Worm (Caenorhabditis elegans): ENCODE results near the gene ZK105.3.

Gene ZK105.3

ce11 chrV:7705316-7705715 is 8.4 kb downstream of the ZK105.3 start, which contains the start of gene srw-3:
Gene srw-3 (plus strand): TSS chrV:7705616.
- TF ChIP-seq ceh-83 (GFP tag; optimal IDR thresholded peaks at IDR 0.05) (no peak), ztf-11 (tag; optimal IDR thresholded peaks at IDR 0.05) (no peak), mls-2 (tag; optimal IDR thresholded peaks at IDR 0.05) (no peak), blmp-1 (tag; optimal IDR thresholded peaks at IDR 0.05) (no peak), lsy-2 (tag; optimal IDR thresholded peaks at IDR 0.05) (no peak), unc-62 (GFP tag; optimal IDR thresholded peaks at IDR 0.05) (no peak), mab-5 (tag; optimal IDR thresholded peaks at IDR 0.05) (no peak)

ce11 chrV:7708525-7708924 is 11.6 kb downstream of the ZK105.3 start, which contains the start of gene ZK105.11:
Gene ZK105.11 (minus strand): TSS chrV:7708625.
- TF ChIP-seq unc-62 (GFP tag; optimal IDR thresholded peaks at IDR 0.05) (no peak), cnd-1 (tag; optimal IDR thresholded peaks at IDR 0.05) (no peak), elt-3 (tag; optimal IDR thresholded peaks at IDR 0.05) (no peak), nhr-28 (tag; optimal IDR thresholded peaks at IDR 0.05) (no peak), mab-5 (tag; optimal IDR thresholded peaks at IDR 0.05) (no peak), tbx-8 (GFP tag; optimal IDR thresholded peaks at IDR 0.05) (no peak), ceh-83 (GFP tag; optimal IDR thresholded peaks at IDR 0.05) (no peak), bed-3 (GFP tag; optimal IDR thresholded peaks at IDR 0.05) (no peak)

- TF ChIP-seq pha-4 (tag; optimal IDR thresholded peaks at IDR 0.05) (no peak), drap-1 (GFP tag; optimal IDR thresholded peaks at IDR 0.05) (no peak), elt-3 (tag; optimal IDR thresholded peaks at IDR 0.05) (no peak), nhr-2 (tag; optimal IDR thresholded peaks at IDR 0.05) (no peak)
Observed at ce11 chrV:7713072-7713471, 16.1 kb downstream of the ZK105.3 start, which contains the start of gene ZK105.13. Gene ZK105.13 (minus strand): TSS chrV:7713172.

- TF ChIP-seq elt-1 (tag; optimal IDR thresholded peaks at IDR 0.05; ENCODE audit: borderline replicate concordance, insufficient read depth) (no peak), M03D4.4 (tag; optimal IDR thresholded peaks at IDR 0.05) (no peak), lsy-2 (tag; optimal IDR thresholded peaks at IDR 0.05) (no peak), nhr-237 (tag; optimal IDR thresholded peaks at IDR 0.05) (no peak), nhr-12 (tag; optimal IDR thresholded peaks at IDR 0.05) (no peak), ceh-39 (tag; optimal IDR thresholded peaks at IDR 0.05) (no peak), snpc-4 (tag; optimal IDR thresholded peaks at IDR 0.05) (no peak), unc-39 (tag; optimal IDR thresholded peaks at IDR 0.05) (no peak), blmp-1 (tag; optimal IDR thresholded peaks at IDR 0.05) (no peak), nhr-28 (tag; optimal IDR thresholded peaks at IDR 0.05) (no peak), mls-2 (tag; optimal IDR thresholded peaks at IDR 0.05) (no peak), sptf-1 (tag; optimal IDR thresholded peaks at IDR 0.05) (no peak)
Observed at ce11 chrV:7713691-7714090, 16.7 kb downstream of the ZK105.3 start, which contains the start of gene ZK105.1. Gene ZK105.1 (plus strand): TSS chrV:7713991.

ce11 chrV:7716034-7716433 is 19.1 kb downstream of the ZK105.3 start, which contains the start of gene ZK105.12:
Gene ZK105.12 (minus strand): TSS chrV:7716134.
- TF ChIP-seq mab-5 (tag; optimal IDR thresholded peaks at IDR 0.05) (no peak), unc-62 (GFP tag; optimal IDR thresholded peaks at IDR 0.05) (no peak), lsy-2 (tag; optimal IDR thresholded peaks at IDR 0.05) (no peak), pha-4 (tag; optimal IDR thresholded peaks at IDR 0.05) (no peak), blmp-1 (tag; optimal IDR thresholded peaks at IDR 0.05) (no peak), ceh-83 (GFP tag; optimal IDR thresholded peaks at IDR 0.05) (no peak), ham-2 (GFP tag; optimal IDR thresholded peaks at IDR 0.05) (no peak), unc-39 (tag; optimal IDR thresholded peaks at IDR 0.05) (no peak), bed-3 (GFP tag; optimal IDR thresholded peaks at IDR 0.05) (no peak), nhr-76 (tag; optimal IDR thresholded peaks at IDR 0.05) (no peak), sptf-1 (tag; optimal IDR thresholded peaks at IDR 0.05) (no peak), nhr-28 (tag; optimal IDR thresholded peaks at IDR 0.05) (no peak), elt-3 (tag; optimal IDR thresholded peaks at IDR 0.05) (no peak), ces-1 (GFP tag; optimal IDR thresholded peaks at IDR 0.05) (no peak), M03D4.4 (tag; optimal IDR thresholded peaks at IDR 0.05) (no peak), flh-1 (GFP tag; optimal IDR thresholded peaks at IDR 0.05) (no peak), elt-1 (tag; optimal IDR thresholded peaks at IDR 0.05; ENCODE audit: borderline replicate concordance, insufficient read depth) (no peak)

- no peak for TF ChIP-seq nhr-12 (tag; optimal IDR thresholded peaks at IDR 0.05)
- TF ChIP-seq unc-62 (GFP tag; optimal IDR thresholded peaks at IDR 0.05), result no peak
- TF ChIP-seq lin-32 (GFP tag; optimal IDR thresholded peaks at IDR 0.05), result no peak
Observed at ce11 chrV:7717629-7718028, 20.7 kb downstream of the ZK105.3 start, which contains the start of gene ZK105.5. Gene ZK105.5 (minus strand): TSS chrV:7717729.
